Worm (Caenorhabditis elegans): ENCODE results near the gene C15H7.4.
A peak's percentile ranks its signal among the peaks of the same experiment; 100 is the strongest.

The C15H7.4 gene

DNA sequence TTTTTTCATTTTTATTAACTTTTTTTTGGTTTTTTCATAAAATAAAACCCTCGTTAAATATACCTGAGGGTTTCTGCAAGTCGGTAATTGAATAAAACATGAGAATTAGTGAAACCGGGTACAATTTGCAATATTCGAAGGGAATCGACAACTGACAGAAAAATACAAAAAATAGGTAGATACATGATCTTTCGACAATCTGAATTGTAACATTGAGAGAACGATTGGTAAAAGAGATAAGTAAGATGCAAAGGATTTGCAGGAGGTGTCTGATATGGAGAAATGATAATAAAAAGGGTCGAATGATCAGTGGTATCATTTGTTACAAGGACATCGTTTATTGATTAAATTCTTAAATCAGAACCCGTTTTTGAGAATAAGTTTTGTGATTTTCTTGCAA, 23.1 kb upstream of the C15H7.4 start, which contains the start of gene ugt-60:
TSS of gene ugt-60 (minus strand) at position 233 of the 400 bp plus-strand sequence.
- TF ChIP-seq nhr-85 (tag) = peak; percentile 56
- no peak for TF ChIP-seq dsc-1 (tag; optimal IDR thresholded peaks at IDR 0.05)
- no peak for TF ChIP-seq jun-1 (tag; optimal IDR thresholded peaks at IDR 0.05)
- TF ChIP-seq lin-14 (GFP tag; optimal IDR thresholded peaks at IDR 0.05) = no peak
- TF ChIP-seq ets-5 (GFP tag; IDR thresholded peaks at IDR 0.05) = no peak
- no peak for TF ChIP-seq rnt-1 (tag; optimal IDR thresholded peaks at IDR 0.05)
- TF ChIP-seq mef-2 (tag; optimal IDR thresholded peaks at IDR 0.05) = no peak
- no peak for TF ChIP-seq nhr-77 (tag; optimal IDR thresholded peaks at IDR 0.05)
- TF ChIP-seq snpc-4 (tag; optimal IDR thresholded peaks at IDR 0.05) = no peak
- no peak for TF ChIP-seq vab-15 (tag; optimal IDR thresholded peaks at IDR 0.05)
- no peak for TF ChIP-seq zag-1 (tag; optimal IDR thresholded peaks at IDR 0.05)
- no peak for TF ChIP-seq mdl-1 (tag; optimal IDR thresholded peaks at IDR 0.05)
- TF ChIP-seq elt-3 (tag; optimal IDR thresholded peaks at IDR 0.05) = peak in 3 of 6 experiments; percentile 23 to 47 (median 33)
- TF ChIP-seq lin-39 (tag; optimal IDR thresholded peaks at IDR 0.05) = no peak
- TF ChIP-seq fkh-10 (GFP tag; optimal IDR thresholded peaks at IDR 0.05) = no peak

DNA sequence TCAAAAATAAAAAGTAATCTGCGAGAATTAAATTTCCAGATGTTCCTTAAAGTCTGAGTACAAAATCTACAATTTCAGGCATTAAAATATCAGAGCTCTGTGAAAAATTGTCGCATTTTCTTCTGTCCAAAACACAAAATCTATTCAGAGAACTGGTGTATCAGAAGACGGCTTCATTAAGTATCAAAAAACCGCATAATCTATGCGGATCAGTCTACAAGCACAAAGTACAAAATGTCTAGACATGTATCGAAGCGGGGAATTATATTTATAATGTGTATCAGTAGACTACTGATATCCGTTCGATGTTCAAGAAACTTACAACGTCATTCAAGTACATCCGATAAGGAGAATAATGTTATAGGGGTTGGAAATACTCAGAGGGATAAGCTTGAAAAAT, 13.8 kb upstream of the C15H7.4 start:
- TF ChIP-seq dsc-1 (tag; optimal IDR thresholded peaks at IDR 0.05) (peak; percentile 70), nhr-12 (tag; optimal IDR thresholded peaks at IDR 0.05) (no peak), Y116A8C.19 (tag; optimal IDR thresholded peaks at IDR 0.05; ENCODE audit: borderline replicate concordance) (no peak), aha-1 (tag; optimal IDR thresholded peaks at IDR 0.05) (no peak), fkh-4 (tag; optimal IDR thresholded peaks at IDR 0.05; ENCODE audit: borderline replicate concordance) (no peak), nhr-71 (tag; optimal IDR thresholded peaks at IDR 0.05) (peak; percentile 71), pax-3 (tag; optimal IDR thresholded peaks at IDR 0.05) (no peak), mdl-1 (tag; optimal IDR thresholded peaks at IDR 0.05) (no peak), rnt-1 (tag; optimal IDR thresholded peaks at IDR 0.05) (no peak), nhr-47 (tag; optimal IDR thresholded peaks at IDR 0.05) (peak; percentile 44), fkh-8 (tag; optimal IDR thresholded peaks at IDR 0.05) (peak; percentile 59), nhr-90 (tag; optimal IDR thresholded peaks at IDR 0.05; ENCODE audit: poor library complexity) (no peak)

DNA sequence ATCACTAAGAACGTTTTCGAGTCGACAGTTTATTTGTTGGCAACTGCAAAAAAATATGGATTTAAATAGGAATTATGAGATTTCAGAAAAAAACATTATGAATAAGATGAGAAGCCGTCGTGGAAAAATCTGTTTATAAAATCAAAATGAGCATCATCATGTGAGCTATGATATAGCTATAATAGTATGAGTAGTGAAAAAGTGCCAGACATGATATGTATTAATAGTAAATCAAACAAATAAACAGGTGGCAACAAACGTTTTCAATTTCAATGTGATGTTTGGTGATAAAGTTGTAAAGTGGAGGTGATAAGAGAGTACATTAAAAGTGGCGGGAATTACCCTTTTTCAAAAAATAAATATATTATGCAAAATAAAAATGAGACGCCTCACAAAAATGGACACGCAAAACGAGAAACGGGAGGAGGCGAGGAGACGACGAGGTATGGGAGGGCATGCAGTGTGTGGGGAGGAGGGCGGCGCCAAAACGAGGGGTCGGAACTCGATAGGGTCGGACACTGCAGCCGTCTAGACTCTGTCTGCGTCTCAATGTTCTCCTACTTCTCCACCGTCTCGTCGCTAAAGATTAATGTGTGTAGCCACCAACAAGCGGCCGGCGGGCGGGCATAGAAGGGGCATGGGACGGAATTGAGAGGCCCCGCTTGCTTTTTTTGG, 12.0 kb upstream of the C15H7.4 start, which contains the start of gene C07A9.9:
TSS of gene C07A9.9 (minus strand) at position 51 of the 675 bp plus-strand sequence.
- TF ChIP-seq fkh-8 (tag; optimal IDR thresholded peaks at IDR 0.05) (peak; percentile 84), unc-62 (GFP tag; optimal IDR thresholded peaks at IDR 0.05) (no peak), efl-1 (optimal IDR thresholded peaks at IDR 0.05) (peak; percentile 44 to 61), efl-1 (GFP tag; optimal IDR thresholded peaks at IDR 0.05 in 1 of 2) (peak; percentile 24 to 93), ces-1 (GFP tag; optimal IDR thresholded peaks at IDR 0.05) (no peak), ceh-63 (GFP tag; optimal IDR thresholded peaks at IDR 0.05) (no peak), nhr-84 (tag; optimal IDR thresholded peaks at IDR 0.05) (no peak), nhr-11 (tag; optimal IDR thresholded peaks at IDR 0.05) (no peak), ztf-4 (tag; optimal IDR thresholded peaks at IDR 0.05) (peak; percentile 56), sox-4 (tag; optimal IDR thresholded peaks at IDR 0.05) (no peak), nhr-47 (tag; optimal IDR thresholded peaks at IDR 0.05) (peak; percentile 73), alr-1 (tag; optimal IDR thresholded peaks at IDR 0.05; ENCODE audit: borderline replicate concordance) (no peak), elt-3 (tag; optimal IDR thresholded peaks at IDR 0.05) (peak in 2 of 6 experiments; percentile 8 to 31), aha-1 (tag; optimal IDR thresholded peaks at IDR 0.05) (no peak), rnt-1 (tag; optimal IDR thresholded peaks at IDR 0.05) (peak; percentile 57), unc-98 (GFP tag; IDR thresholded peaks at IDR 0.05) (no peak), C34B4.2 (tag; optimal IDR thresholded peaks at IDR 0.05) (no peak), egl-27 (tag; optimal IDR thresholded peaks at IDR 0.05) (peak in 1 of 2 experiments; percentile 33), zag-1 (tag; optimal IDR thresholded peaks at IDR 0.05) (no peak), nhr-12 (tag; optimal IDR thresholded peaks at IDR 0.05) (no peak), sup-37 (GFP tag; optimal IDR thresholded peaks at IDR 0.05) (no peak), lin-13 (GFP tag; optimal IDR thresholded peaks at IDR 0.05) (no peak), C04F5.9 (tag; optimal IDR thresholded peaks at IDR 0.05) (peak; percentile 45), dsc-1 (tag; optimal IDR thresholded peaks at IDR 0.05) (peak; percentile 53), sptf-1 (tag; optimal IDR thresholded peaks at IDR 0.05) (no peak), blmp-1 (tag; optimal IDR thresholded peaks at IDR 0.05) (peak; percentile 41), snpc-4 (tag; optimal IDR thresholded peaks at IDR 0.05) (peak; percentile 64), unc-86 (tag; optimal IDR thresholded peaks at IDR 0.05) (peak; percentile 75), pag-3 (tag; optimal IDR thresholded peaks at IDR 0.05; ENCODE audit: borderline replicate concordance, insufficient read depth) (no peak), lin-15B (tag; optimal IDR thresholded peaks at IDR 0.05) (no peak), nhr-19 (GFP tag; conservative IDR thresholded peaks at IDR 0.05) (peak; percentile 68), Y116A8C.19 (tag; optimal IDR thresholded peaks at IDR 0.05; ENCODE audit: borderline replicate concordance) (no peak), vab-15 (tag; optimal IDR thresholded peaks at IDR 0.05) (no peak), C16A3.4 (tag; optimal IDR thresholded peaks at IDR 0.05) (peak; percentile 42)
